Fruit fly (Drosophila melanogaster): ENCODE data around the gene hd.

dm6 chr3R:5389435-5389834 is 14.7 kb upstream of the hd start:
- TF ChIP-seq usp (GFP tag; optimal IDR thresholded peaks at IDR 0.05) = no peak
- no peak for TF ChIP-seq Dll (optimal IDR thresholded peaks at IDR 0.05)
- no peak for TF ChIP-seq psq (optimal IDR thresholded peaks at IDR 0.05)
- no peak for TF ChIP-seq pan (optimal IDR thresholded peaks at IDR 0.05)

Data from whole organism.